Fruit fly (Drosophila melanogaster): ENCODE results near the gene CG10713.
A peak's percentile ranks its signal among the peaks of the same experiment; 100 is the strongest.

DNA sequence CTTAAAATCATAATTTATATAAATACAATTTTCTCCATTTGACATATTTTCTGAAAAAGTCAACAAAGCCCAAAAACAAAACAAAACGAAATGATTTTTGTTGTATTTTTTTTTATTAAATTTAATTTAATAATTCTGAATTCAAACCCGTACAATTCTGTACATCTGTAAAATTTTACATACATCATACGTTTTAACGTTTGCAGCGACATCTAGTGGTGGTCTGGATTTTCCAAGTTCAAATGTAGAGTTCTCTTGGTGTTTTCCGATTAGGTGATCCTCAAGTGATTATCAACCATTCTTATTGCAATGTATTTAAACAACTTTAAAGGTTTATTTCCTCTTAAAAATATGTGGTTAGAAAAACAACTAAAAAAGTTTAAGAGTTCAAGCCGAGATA, 24.0 kb downstream of the CG10713 start:
- TF ChIP-seq CrebA (GFP tag; optimal IDR thresholded peaks at IDR 0.05; ENCODE audit: borderline replicate concordance) = no peak
- TF ChIP-seq dl (GFP tag; optimal IDR thresholded peaks at IDR 0.05; ENCODE audit: insufficient read depth in 1 of 2, partially characterized antibody in 2 of 2) = no peak
- TF ChIP-seq tai (GFP tag; optimal IDR thresholded peaks at IDR 0.05) = no peak
- TF ChIP-seq Hr78 (GFP tag; optimal IDR thresholded peaks at IDR 0.05) = no peak
- TF ChIP-seq h (GFP tag; optimal IDR thresholded peaks at IDR 0.05) = peak; percentile 11
- no peak for TF ChIP-seq OdsH (GFP tag; optimal IDR thresholded peaks at IDR 0.05)

Measured in whole organism, wandering third instar larva.